Worm (Caenorhabditis elegans): ENCODE data around the gene irld-17.

DNA sequence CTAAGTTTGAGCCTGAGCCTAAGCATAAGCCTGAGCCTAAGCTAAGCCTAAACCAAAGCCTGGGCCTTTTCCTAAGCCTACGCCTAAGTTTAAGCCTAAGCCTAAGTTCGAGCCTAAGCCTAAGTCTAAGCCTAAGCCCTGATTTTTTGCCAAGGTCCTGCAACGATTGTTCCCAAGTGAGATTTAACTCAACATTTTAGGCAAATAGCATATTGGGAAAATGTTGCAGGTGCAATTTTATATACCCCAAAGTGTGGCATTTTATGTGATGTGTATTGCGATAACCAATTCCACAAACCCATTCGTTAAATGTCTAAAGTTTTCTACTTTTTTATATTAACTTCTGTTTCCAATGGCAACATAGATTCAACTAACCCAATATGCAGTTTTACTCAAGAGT is 30.5 kb downstream of the irld-17 start, which contains the start of gene irld-40:
- TF ChIP-seq nhr-237 (tag; optimal IDR thresholded peaks at IDR 0.05) (no peak), nfya-1 (tag; optimal IDR thresholded peaks at IDR 0.05; ENCODE audit: insufficient read depth) (no peak)
